Worm (Caenorhabditis elegans) whole organism, L2 larva: Measurements from ENCODE around the gene K01H12.4.

Source experiments
- R02D3.7 ChIP-seq: fragments of 150-350 bp; optimal IDR thresholded peaks from 2 replicates; lab custom pipeline; 2014; ENCODE audit warnings: missing biosample characterization, missing genetic modification characterization
- elt-1 ChIP-seq: fragments of 150-350 bp; optimal IDR thresholded peaks from 2 replicates; lab custom pipeline; 2014; ENCODE audit warnings: missing biosample characterization, missing genetic modification characterization
- mbf-1 ChIP-seq: sonication (generic microtip); optimal IDR thresholded peaks from 2 replicates; lab custom pipeline; 2017; ENCODE audit warnings: missing biosample characterization, missing genetic modification characterization
- nhr-10 ChIP-seq: sonication (generic microtip); optimal IDR thresholded peaks from 2 replicates; lab custom pipeline; 2017; ENCODE audit warnings: missing biosample characterization, missing genetic modification characterization
- nhr-12 ChIP-seq: fragments of 150-350 bp; optimal IDR thresholded peaks from 2 replicates; lab custom pipeline; 2014; ENCODE audit warnings: missing biosample characterization, missing genetic modification characterization
- nhr-237 ChIP-seq: fragments of 150-350 bp; optimal IDR thresholded peaks from 2 replicates; lab custom pipeline; 2014; ENCODE audit warnings: missing biosample characterization, missing genetic modification characterization
- snpc-4 ChIP-seq: fragments of 150-350 bp; optimal IDR thresholded peaks from 2 replicates; lab custom pipeline; 2014; ENCODE audit warnings: missing biosample characterization, missing genetic modification characterization
- unc-55 ChIP-seq: fragments of 150-350 bp; sonication (generic microtip); optimal IDR thresholded peaks from 3 replicates; lab custom pipeline; 2014; ENCODE audit warnings: missing biosample characterization, missing genetic modification reagents, missing genetic modification characterization
- unc-62 ChIP-seq: fragments of 150-350 bp; optimal IDR thresholded peaks from 2 replicates; lab custom pipeline; 2014; ENCODE audit warnings: missing biosample characterization, missing genetic modification reagents, missing genetic modification characterization
- ztf-11 ChIP-seq: sonication (generic microtip); optimal IDR thresholded peaks from 2 replicates; lab custom pipeline; 2017; ENCODE audit warnings: missing biosample characterization, missing genetic modification characterization

DNA sequence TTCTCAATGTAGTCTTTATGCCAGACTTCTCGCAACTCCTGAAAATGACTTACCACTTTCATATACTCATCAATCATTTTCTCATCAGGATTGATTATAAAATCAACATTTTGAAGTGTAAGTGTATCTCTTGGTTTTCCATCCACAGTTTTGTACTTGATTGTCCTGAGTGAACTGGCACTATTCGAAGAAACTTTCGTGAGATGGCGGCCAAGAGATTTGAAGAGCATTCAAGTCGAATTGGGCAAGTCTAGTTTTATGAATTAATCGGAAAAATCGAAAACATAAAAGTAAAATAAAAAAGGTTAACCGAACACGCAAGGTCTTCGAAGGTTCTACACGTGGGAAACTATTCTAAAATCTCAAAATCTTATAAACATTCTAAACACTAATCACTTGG lies 30.0 kb downstream of the K01H12.4 start, which contains the start of gene C28D4.7:
- TF ChIP-seq mbf-1 (tag; lab: Kevin White, UChicago) (no peak), nhr-237 (no peak), snpc-4 (tag; lab: Kevin White, UChicago) (no peak), unc-55 (GFP tag; lab: Kevin White, UChicago) (no peak), R02D3.7 (tag; lab: Kevin White, UChicago) (no peak), nhr-12 (tag; lab: Kevin White, UChicago) (no peak), ztf-11 (no peak), unc-62 (GFP tag; lab: Kevin White, UChicago) (no peak), elt-1 (tag; lab: Kevin White, UChicago) (no peak), nhr-10 (tag; lab: Kevin White, UChicago) (no peak)
